Fruit fly (Drosophila melanogaster) whole organism, larva: ENCODE measurements around the gene Ggt-1.

Source experiments
- noc ChIP-seq: fragments of 200-800 bp; sonication (Bioruptor generic); optimal IDR thresholded peaks from 3 replicates; lab custom pipeline; 2019; ENCODE audit warnings: missing biosample characterization, mild to moderate bottlenecking, missing genetic modification characterization, moderate library complexity

The Ggt-1 gene

DNA sequence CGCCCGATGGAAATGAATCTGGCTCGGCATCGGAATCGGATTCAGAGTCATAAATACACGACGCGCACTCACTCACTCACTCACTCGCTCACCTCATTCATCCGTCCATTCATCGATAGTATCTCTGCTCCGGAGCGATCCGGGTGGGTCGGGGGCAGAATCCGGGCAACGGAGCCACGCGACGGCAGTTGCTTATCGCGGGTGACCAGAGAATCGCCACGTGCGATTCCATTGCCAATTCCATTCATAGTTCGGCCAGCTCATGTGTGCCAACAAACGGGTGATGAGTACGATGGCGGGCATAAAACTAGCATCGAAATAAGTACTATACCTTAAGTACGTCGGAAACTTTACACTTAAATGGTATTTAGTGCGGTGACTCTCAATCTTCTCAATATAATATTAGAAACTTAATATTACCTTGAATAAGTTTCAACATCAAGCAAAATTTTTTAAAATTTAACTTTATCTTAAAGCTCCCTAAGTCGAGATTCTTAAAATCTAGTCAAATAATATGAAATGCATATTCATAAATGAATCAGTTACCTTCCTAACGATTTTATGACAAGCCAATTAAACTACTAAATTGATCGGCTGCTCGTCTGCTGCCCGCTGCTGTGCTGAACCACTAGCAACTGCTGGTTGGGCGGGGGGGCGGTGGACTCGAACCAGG, 12.4 kb upstream of the Ggt-1 start:
- no peak for TF ChIP-seq noc (tag; lab: Kevin White, UChicago)

- no peak for TF ChIP-seq noc (tag; lab: Kevin White, UChicago)
Observed at dm6 chrX:18523146-18523812, 11.0 kb upstream of the Ggt-1 start.

- TF ChIP-seq noc (tag; lab: Kevin White, UChicago), result no peak
Observed at dm6 chrX:18522395-18523104, 10.2 kb upstream of the Ggt-1 start, which contains the start of gene CG6481. TSS of gene CG6481 (minus strand) at chrX:18522445.

DNA sequence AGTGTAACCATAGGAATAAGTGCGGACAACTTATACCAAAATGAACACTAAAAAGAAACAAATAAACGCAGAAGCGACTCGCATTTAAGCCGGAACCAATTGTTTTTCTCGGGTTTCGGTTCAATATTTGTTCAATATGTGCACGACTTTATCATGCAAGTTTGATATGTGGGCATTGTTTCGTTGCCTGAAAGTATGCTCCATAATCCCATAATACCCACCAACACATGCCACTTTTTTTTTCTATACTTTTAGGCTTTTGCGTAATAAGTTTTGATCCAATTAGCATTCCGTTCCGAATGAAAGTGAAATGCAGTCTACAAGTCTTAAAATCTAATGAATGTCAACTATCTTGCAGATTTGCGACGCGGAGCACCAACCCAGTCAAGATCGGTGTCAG, 8.0 kb upstream of the Ggt-1 start:
- no peak for TF ChIP-seq noc (tag; lab: Kevin White, UChicago)

- TF ChIP-seq noc (tag; lab: Kevin White, UChicago), result no peak
Observed at dm6 chrX:18517415-18517814, 5.1 kb upstream of the Ggt-1 start.

DNA sequence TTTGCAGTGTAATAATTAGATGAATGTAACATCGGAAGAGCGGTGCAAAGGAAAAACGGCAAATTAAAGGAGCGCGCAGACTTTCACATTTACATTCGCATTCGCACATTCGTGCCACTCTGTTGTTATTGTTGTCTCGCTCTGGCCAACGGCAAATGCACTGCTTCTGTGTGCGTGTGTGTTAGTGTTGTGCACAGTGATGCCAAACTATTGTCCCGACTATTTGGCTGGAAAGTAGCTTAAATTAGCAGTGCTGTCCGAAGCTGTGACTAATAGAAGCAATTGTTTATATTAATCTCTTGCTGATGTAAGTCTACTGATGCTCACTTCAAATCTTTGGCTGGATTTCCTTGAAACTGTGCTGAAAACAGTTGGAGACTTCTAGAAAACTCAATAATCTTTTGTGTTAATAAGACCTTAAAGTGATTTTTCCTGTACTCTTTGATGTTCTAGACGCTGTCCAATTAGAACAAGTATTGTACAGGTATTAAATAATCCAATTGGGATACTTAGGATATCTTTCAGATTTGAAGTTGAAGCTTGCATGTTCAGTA, 3.7 kb upstream of the Ggt-1 start:
- TF ChIP-seq noc (tag; lab: Kevin White, UChicago), result no peak

- TF ChIP-seq noc (tag; lab: Kevin White, UChicago), result no peak
Observed at dm6 chrX:18515205-18515921, 3.0 kb upstream of the Ggt-1 start, which contains the start of the genes Bx and HisRS. TSS of gene Bx (plus strand) at chrX:18515428. TSS of gene HisRS (plus strand) at chrX:18515428.

DNA sequence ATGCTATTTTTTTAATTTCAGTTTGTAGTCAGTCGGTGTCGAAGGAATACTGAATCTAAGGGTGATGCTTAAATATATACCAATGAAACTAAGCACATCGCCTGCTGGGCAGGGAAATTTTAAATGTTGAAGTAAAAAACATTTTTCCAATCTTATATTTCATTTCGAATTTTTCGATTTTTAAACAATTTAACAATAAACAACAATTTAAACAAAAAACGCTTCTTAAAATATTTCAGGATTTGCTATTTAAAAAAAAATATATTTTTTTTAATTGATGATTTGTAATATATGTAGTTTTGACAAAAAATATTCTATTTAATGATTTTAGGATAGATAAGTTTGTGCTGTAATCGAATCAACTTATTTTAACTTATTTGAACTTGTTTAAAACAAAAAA, 2.4 kb upstream of the Ggt-1 start, which contains the start of gene CG6470:
TSS of gene CG6470 (minus strand) at position 101 of the 400 bp plus-strand sequence.
- no peak for TF ChIP-seq noc (tag; lab: Kevin White, UChicago)

DNA sequence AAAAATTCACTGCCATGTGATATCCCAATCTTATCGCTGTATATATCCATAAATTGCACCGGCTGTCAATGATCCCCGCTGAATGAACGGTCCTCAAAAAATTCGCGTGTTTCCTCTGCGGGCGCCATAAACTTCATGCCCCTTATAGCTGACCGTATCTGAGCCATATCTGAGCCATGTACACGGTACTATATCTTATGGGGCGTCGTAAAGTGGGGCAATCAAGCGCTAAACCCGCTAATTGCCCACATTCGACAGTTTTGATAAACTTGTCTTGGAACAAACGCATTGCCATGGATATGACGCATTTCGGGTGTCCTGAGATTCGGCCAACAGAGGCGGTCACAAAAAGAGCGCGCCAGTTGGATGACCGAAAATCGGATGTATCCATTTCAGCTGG, 1.4 kb downstream of the Ggt-1 start:
- no peak for TF ChIP-seq noc (tag; lab: Kevin White, UChicago)

dm6 chrX:18509430-18509829, 2.9 kb downstream of the Ggt-1 start:
- TF ChIP-seq noc (tag; lab: Kevin White, UChicago), result no peak

DNA sequence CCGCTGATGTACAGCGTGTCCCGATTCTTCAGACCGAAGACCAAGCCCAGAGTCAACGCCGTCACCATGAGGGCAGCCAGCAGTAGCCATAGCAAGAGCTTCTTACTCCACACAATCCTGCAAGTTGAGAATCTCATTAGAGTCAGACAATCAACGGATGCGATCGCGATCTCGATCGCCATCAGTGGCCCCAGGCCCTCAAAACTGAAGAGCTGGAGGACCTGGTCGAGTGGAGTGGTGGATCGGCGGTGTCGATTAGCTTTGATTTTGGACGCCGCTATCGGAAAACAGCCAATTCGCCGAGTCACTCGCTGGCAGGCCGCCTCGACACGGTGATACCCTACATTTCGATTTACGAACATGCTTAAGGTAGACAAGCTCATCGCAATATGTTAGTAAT, 3.8 kb downstream of the Ggt-1 start:
- no peak for TF ChIP-seq noc (tag; lab: Kevin White, UChicago)

dm6 chrX:18506639-18507528, 5.4 kb downstream of the Ggt-1 start:
- TF ChIP-seq noc (tag; lab: Kevin White, UChicago), result no peak

DNA sequence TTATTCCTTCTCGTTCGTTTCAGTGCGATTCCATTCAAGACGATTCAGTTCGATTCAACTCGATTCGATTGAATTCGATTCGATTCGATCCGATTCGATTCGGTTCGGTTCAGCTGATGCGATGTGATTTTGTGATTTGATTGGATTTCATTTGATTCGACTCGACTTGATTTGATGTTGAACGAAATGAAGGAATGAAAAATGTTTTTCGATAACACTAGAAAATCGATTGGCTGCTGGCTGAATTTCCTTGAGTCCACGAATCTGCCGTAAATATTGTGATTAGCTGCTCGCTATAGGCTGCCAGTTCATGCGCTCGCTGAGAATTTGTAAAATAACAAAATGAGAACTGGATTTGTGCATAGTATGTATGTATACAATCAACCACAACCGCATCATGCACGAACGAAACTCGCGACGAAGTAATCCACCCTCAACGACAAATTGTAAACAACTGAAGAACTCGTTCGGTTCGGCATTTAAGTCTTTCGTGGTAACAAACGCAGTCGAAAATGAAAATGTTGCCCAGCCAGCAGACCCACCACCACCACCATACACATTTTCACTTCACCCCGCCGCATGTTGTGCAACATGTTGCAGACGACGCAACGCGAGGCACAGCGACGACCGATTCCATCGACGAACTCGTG, 7.2 kb downstream of the Ggt-1 start, which contains the start of gene Wnt5:
TSS of gene Wnt5 (minus strand) at position 458 of the 650 bp plus-strand sequence.
- no peak for TF ChIP-seq noc (tag; lab: Kevin White, UChicago)
